Fruit fly (Drosophila melanogaster) whole organism, embryonic: ENCODE data around the gene CG15638.

ENCODE experiments used
- Antp ChIP-seq: fragments of 200-800 bp; sonication (Bioruptor generic); optimal IDR thresholded peaks from 3 replicates; lab custom pipeline; 2016; ENCODE audit warnings: missing biosample characterization, missing genetic modification characterization
- Awh ChIP-seq: fragments of 200-800 bp; sonication (Bioruptor generic); IDR thresholded peaks from 2 replicates; pipeline ENCODE4, ENCODE4 v1.3.6; 2022; ENCODE audit warnings: missing biosample characterization, missing genetic modification characterization
- Bgb ChIP-seq: fragments of 200-800 bp; sonication (Bioruptor generic); IDR thresholded peaks from 2 replicates; pipeline ENCODE4 v1.3.6; 2022; ENCODE audit warnings: missing biosample characterization, missing genetic modification characterization; ENCODE audit not compliant: partially characterized antibody
- Blimp-1 ChIP-seq: fragments of 200-800 bp; sonication (Bioruptor generic); optimal IDR thresholded peaks from 3 replicates; lab custom pipeline; 2018; ENCODE audit warnings: missing biosample characterization, missing genetic modification characterization, mild to moderate bottlenecking, moderate library complexity, missing genetic modification reagents
- CG10274 ChIP-seq: fragments of 200-800 bp; sonication (Bioruptor generic); optimal IDR thresholded peaks from 3 replicates; lab custom pipeline; 2017; ENCODE audit warnings: missing biosample characterization, mild to moderate bottlenecking, missing genetic modification characterization
- CG10654 ChIP-seq: fragments of 200-800 bp; sonication (Bioruptor generic); optimal IDR thresholded peaks from 2 replicates; lab custom pipeline; 2016; ENCODE audit warnings: missing biosample characterization, missing genetic modification characterization
- CG11085 ChIP-seq: fragments of 200-800 bp; sonication (Bioruptor generic); IDR thresholded peaks from 2 replicates; pipeline ENCODE4 v1.3.6; 2022; ENCODE audit warnings: missing biosample characterization, missing genetic modification characterization
- CG1233 ChIP-seq: fragments of 200-800 bp; sonication (Bioruptor generic); optimal IDR thresholded peaks from 4 replicates; lab custom pipeline; 2018; ENCODE audit warnings: missing biosample characterization, mild to moderate bottlenecking, missing genetic modification characterization
- CG12769 ChIP-seq: fragments of 200-800 bp; sonication (Bioruptor generic); optimal IDR thresholded peaks from 2 replicates; lab custom pipeline; 2019; ENCODE audit warnings: missing biosample characterization, mild to moderate bottlenecking, missing genetic modification characterization, moderate library complexity
- CG15514 ChIP-seq: fragments of 200-800 bp; sonication (Bioruptor generic); optimal IDR thresholded peaks from 3 replicates; lab custom pipeline; 2017; ENCODE audit warnings: missing biosample characterization, missing genetic modification characterization, mild to moderate bottlenecking, moderate library complexity, missing genetic modification reagents
- CG1602 ChIP-seq: fragments of 200-800 bp; sonication (Bioruptor generic); optimal IDR thresholded peaks from 3 replicates; lab custom pipeline; 2016; ENCODE audit warnings: missing biosample characterization, missing genetic modification characterization
- CG17568 ChIP-seq: fragments of 200-800 bp; sonication (Bioruptor generic); optimal IDR thresholded peaks from 2 replicates; lab custom pipeline; 2018; ENCODE audit warnings: missing biosample characterization, mild to moderate bottlenecking, missing genetic modification characterization, moderate library complexity
- CG1792 ChIP-seq: fragments of 200-800 bp; sonication (Bioruptor generic); optimal IDR thresholded peaks from 2 replicates; lab custom pipeline; 2016; ENCODE audit warnings: missing biosample characterization, missing genetic modification characterization
- CG2202 ChIP-seq: fragments of 200-800 bp; sonication (Bioruptor generic); optimal IDR thresholded peaks from 2 replicates; lab custom pipeline; 2018; ENCODE audit warnings: missing biosample characterization, mild to moderate bottlenecking, missing genetic modification characterization
- CG2678 ChIP-seq: fragments of 200-800 bp; sonication (Bioruptor generic); optimal IDR thresholded peaks from 3 replicates; lab custom pipeline; 2019; ENCODE audit warnings: missing biosample characterization, mild to moderate bottlenecking, missing genetic modification characterization, moderate library complexity
- CG2875 ChIP-seq: fragments of 200-800 bp; sonication (Bioruptor generic); optimal IDR thresholded peaks from 2 replicates; lab custom pipeline; 2017; ENCODE audit warnings: missing biosample characterization, mild to moderate bottlenecking, missing genetic modification characterization, missing genetic modification reagents
- CG31388 ChIP-seq: fragments of 200-800 bp; sonication (Bioruptor generic); optimal IDR thresholded peaks from 2 replicates; lab custom pipeline; 2016; ENCODE audit warnings: missing biosample characterization, missing genetic modification characterization
- CG4707 ChIP-seq: fragments of 200-800 bp; sonication (Bioruptor generic); optimal IDR thresholded peaks from 2 replicates; lab custom pipeline; 2018; ENCODE audit warnings: missing biosample characterization, mild to moderate bottlenecking, missing genetic modification characterization, moderate library complexity
- CG7556 ChIP-seq: fragments of 200-800 bp; sonication (Bioruptor generic); optimal IDR thresholded peaks from 2 replicates; lab custom pipeline; 2017; ENCODE audit warnings: missing biosample characterization, mild to moderate bottlenecking, missing genetic modification characterization
- CG8944 ChIP-seq: fragments of 200-800 bp; sonication (Bioruptor generic); optimal IDR thresholded peaks from 3 replicates; lab custom pipeline; 2016; ENCODE audit warnings: missing biosample characterization, missing genetic modification characterization
- E2f2 ChIP-seq: fragments of 200-800 bp; sonication (Bioruptor generic); IDR thresholded peaks from 2 replicates; pipeline ENCODE4 v1.3.6; 2022; ENCODE audit warnings: missing biosample characterization, missing genetic modification characterization
- Ets97D ChIP-seq: fragments of 200-800 bp; sonication (Bioruptor generic); optimal IDR thresholded peaks from 3 replicates; lab custom pipeline; 2016; ENCODE audit warnings: missing biosample characterization, missing genetic modification characterization
- Gug ChIP-seq: fragments of 200-800 bp; sonication (Bioruptor generic); IDR thresholded peaks from 4 replicates; pipeline ENCODE4 v1.3.6; 2022; ENCODE audit warnings: missing biosample characterization, missing genetic modification characterization
- Hr78 ChIP-seq, 2 experiments: fragments of 200-800 bp in 1 of 2; fragments of >200 bp in 1 of 2; sonication (Bioruptor generic) in 1 of 2; optimal IDR thresholded peaks; 2 replicates each; lab custom pipeline; 2017 to 2019; ENCODE audit warnings: missing biosample characterization in 2 of 2, missing genetic modification characterization in 2 of 2, mild to moderate bottlenecking in 1 of 2, moderate library complexity in 1 of 2
- Max ChIP-seq: fragments of 200-800 bp; sonication (Bioruptor generic); optimal IDR thresholded peaks from 2 replicates; lab custom pipeline; 2016; ENCODE audit warnings: missing biosample characterization, mild to moderate bottlenecking, missing genetic modification characterization
- Opbp ChIP-seq: fragments of 200-800 bp; sonication (Bioruptor generic); IDR thresholded peaks from 3 replicates; pipeline ENCODE4 v1.3.6; 2022; ENCODE audit warnings: missing biosample characterization, missing genetic modification characterization; ENCODE audit not compliant: partially characterized antibody
- Pdp1 ChIP-seq, 2 experiments: fragments of 200-800 bp; sonication (Bioruptor generic); optimal IDR thresholded peaks; 3 replicates each; lab custom pipeline; 2016; ENCODE audit warnings: missing biosample characterization in 2 of 2, missing genetic modification characterization in 2 of 2, mild to moderate bottlenecking in 1 of 2, moderate library complexity in 1 of 2
- Scr ChIP-seq: fragments of 200-800 bp; sonication (Bioruptor generic); IDR thresholded peaks from 2 replicates; pipeline ENCODE4 v1.3.6; 2022; ENCODE audit warnings: missing biosample characterization, missing genetic modification characterization; ENCODE audit not compliant: partially characterized antibody
- TFAM ChIP-seq: fragments of 200-800 bp; sonication (Bioruptor generic); optimal IDR thresholded peaks from 2 replicates; lab custom pipeline; 2017; ENCODE audit warnings: missing biosample characterization, missing genetic modification characterization, inconsistent platforms
- ash1 ChIP-seq: fragments of 200-800 bp; sonication (Bioruptor generic); optimal IDR thresholded peaks from 2 replicates; lab custom pipeline; 2018; ENCODE audit warnings: missing biosample characterization, mild to moderate bottlenecking, missing genetic modification characterization
- bab2 ChIP-seq: fragments of 200-800 bp; sonication (Bioruptor generic); optimal IDR thresholded peaks from 2 replicates; lab custom pipeline; 2016; ENCODE audit warnings: missing biosample characterization, missing genetic modification characterization
- bsh ChIP-seq, 2 experiments: fragments of 200-800 bp; sonication (Bioruptor generic); optimal IDR thresholded peaks; 2 replicates each; lab custom pipeline; 2017 to 2018; ENCODE audit warnings: mild to moderate bottlenecking in 2 of 2, missing biosample characterization in 2 of 2, missing genetic modification characterization in 2 of 2, moderate library complexity in 1 of 2
- cato ChIP-seq: fragments of 200-800 bp; sonication (Bioruptor generic); optimal IDR thresholded peaks from 2 replicates; lab custom pipeline; 2016; ENCODE audit warnings: missing biosample characterization, missing genetic modification characterization, borderline replicate concordance
- caup ChIP-seq: fragments of 200-800 bp; sonication (Bioruptor generic); optimal IDR thresholded peaks from 3 replicates; lab custom pipeline; 2017; ENCODE audit warnings: missing biosample characterization, mild to moderate bottlenecking, missing genetic modification characterization, moderate library complexity; ENCODE audit not compliant: severe bottlenecking
- ci ChIP-seq: fragments of 200-800 bp; sonication (Bioruptor generic); IDR thresholded peaks from 3 replicates; pipeline ENCODE4 v1.3.6; 2022; ENCODE audit warnings: missing biosample characterization, missing genetic modification characterization
- fd3F ChIP-seq: fragments of 200-800 bp; sonication (Bioruptor generic); optimal IDR thresholded peaks from 2 replicates; lab custom pipeline; 2018; ENCODE audit warnings: missing biosample characterization, mild to moderate bottlenecking, missing genetic modification characterization, moderate library complexity
- fru ChIP-seq: fragments of >200 bp; optimal IDR thresholded peaks from 2 replicates; lab custom pipeline; 2017
- inv ChIP-seq: fragments of 200-800 bp; sonication (Bioruptor generic); IDR thresholded peaks from 2 replicates; pipeline ENCODE4 v1.3.6; 2022; ENCODE audit warnings: missing biosample characterization, missing genetic modification characterization; ENCODE audit not compliant: partially characterized antibody
- jigr1 ChIP-seq: fragments of 200-800 bp; sonication (Bioruptor generic); IDR thresholded peaks from 3 replicates; pipeline ENCODE4 v1.3.6; 2022; ENCODE audit warnings: missing biosample characterization, missing genetic modification characterization
- oc ChIP-seq: fragments of 200-800 bp; sonication (Bioruptor generic); optimal IDR thresholded peaks from 2 replicates; lab custom pipeline; 2018; ENCODE audit warnings: missing biosample characterization, mild to moderate bottlenecking, missing genetic modification characterization, moderate library complexity
- otp ChIP-seq: fragments of 200-800 bp; sonication (Bioruptor generic); IDR thresholded peaks from 3 replicates; pipeline ENCODE4, ENCODE4 v1.3.6; 2022; ENCODE audit warnings: missing biosample characterization, missing genetic modification characterization
- pfk ChIP-seq: fragments of 200-800 bp; sonication (Bioruptor generic); optimal IDR thresholded peaks from 2 replicates; lab custom pipeline; 2018; ENCODE audit warnings: missing biosample characterization, mild to moderate bottlenecking, missing genetic modification characterization, moderate library complexity
- sens ChIP-seq: fragments of 200-800 bp; sonication (Bioruptor generic); peaks from one replicate; lab custom pipeline; 2016; ENCODE audit warnings: missing biosample characterization, missing genetic modification characterization
- sob ChIP-seq: fragments of 200-800 bp; sonication (Bioruptor generic); IDR thresholded peaks from 2 replicates; pipeline ENCODE4 v1.3.6; 2022; ENCODE audit warnings: missing biosample characterization, missing genetic modification characterization
- toy ChIP-seq: fragments of 200-800 bp; sonication (Bioruptor generic); IDR thresholded peaks from 2 replicates; pipeline ENCODE4 v1.3.6; 2022; ENCODE audit warnings: missing biosample characterization, missing genetic modification characterization
- unpg ChIP-seq: fragments of 200-800 bp; sonication (Bioruptor generic); optimal IDR thresholded peaks from 3 replicates; lab custom pipeline; 2018; ENCODE audit warnings: missing biosample characterization, mild to moderate bottlenecking, missing genetic modification characterization, moderate library complexity
- zen ChIP-seq: fragments of 200-800 bp; sonication (Bioruptor generic); optimal IDR thresholded peaks from 3 replicates; lab custom pipeline; 2018; ENCODE audit warnings: missing biosample characterization, mild to moderate bottlenecking, missing genetic modification characterization, moderate library complexity

The CG15638 gene

DNA sequence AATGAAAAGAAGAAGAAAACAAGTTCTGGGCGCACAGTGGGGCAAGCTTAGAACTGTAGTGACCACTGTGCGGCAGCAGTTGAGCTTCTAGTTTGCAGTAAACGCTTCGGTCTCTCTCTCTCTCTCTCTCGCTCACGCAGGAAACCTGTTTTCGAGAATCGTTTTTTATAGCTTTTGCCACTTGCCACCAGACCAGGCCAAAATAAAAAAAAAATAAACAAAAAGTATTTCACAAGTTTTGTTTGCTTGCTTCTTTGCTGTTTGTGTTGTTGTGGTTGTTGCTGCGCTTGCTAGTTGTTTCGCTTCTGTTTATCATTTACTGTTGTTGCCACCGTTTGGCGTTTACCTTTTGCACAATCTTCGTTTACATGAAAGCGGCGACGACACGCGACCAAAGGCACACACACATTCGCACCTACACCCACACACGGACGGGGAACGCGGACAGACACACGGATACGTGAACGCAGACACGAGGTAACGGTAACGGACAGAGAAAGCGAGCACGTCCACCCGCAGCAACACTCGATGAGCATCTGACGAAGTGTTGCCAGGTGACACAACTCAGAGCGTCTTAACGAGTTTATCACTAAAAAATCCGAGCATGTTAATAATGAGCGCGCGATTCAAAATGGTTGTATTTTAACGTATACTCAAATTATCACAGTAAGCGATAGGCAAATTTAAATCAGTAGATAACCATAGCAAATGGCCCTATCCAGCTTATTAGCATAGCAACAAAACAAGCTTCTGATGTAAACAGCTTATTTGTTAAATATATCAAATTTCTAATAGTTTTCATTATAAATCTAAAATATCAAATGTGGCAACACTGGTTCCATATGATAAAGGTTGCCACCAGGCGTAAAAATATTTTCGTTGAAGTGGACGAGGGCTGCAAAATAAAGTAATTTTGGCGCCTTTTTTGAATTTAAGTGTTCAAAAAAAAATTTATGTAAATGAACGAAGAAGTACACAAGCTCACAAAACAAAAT, 13.5 kb upstream of the CG15638 start, which contains the start of gene B4 (continued):
- TF ChIP-seq ash1 (GFP tag; lab: Kevin White, UChicago) (peak; percentile 33), E2f2 (GFP tag; lab: Robert Waterston, UW) (peak; percentile 97), Opbp (GFP tag; lab: Robert Waterston, UW) (peak; percentile 72; the same call in 2 of the 3 replicates), bsh (GFP tag; optimal IDR thresholded peaks at IDR 0.05; lab: Kevin White, UChicago) (peak; percentile 1 to 70), ci (GFP tag; lab: Robert Waterston, UW) (peak; percentile 71; the same call in 2 of the 3 replicates), bab2 (GFP tag; lab: Kevin White, UChicago) (no peak), sob (peak; percentile 49; the same call in 1 of the 2 replicates), CG11085 (no peak), Awh (peak; percentile 25; the same call in 1 of the 2 replicates), Antp (peak; percentile 35), CG15514 (GFP tag; lab: Kevin White, UChicago) (peak; percentile 57), toy (GFP tag; lab: Robert Waterston, UW) (no peak), zen (tag; lab: Kevin White, UChicago) (no peak), CG1602 (GFP tag; lab: Kevin White, UChicago) (no peak), Hr78 (GFP tag; optimal IDR thresholded peaks at IDR 0.05; lab: Kevin White, UChicago) (no peak), CG4707 (GFP tag; lab: Kevin White, UChicago) (peak; percentile 73), otp (GFP tag; lab: Robert Waterston, UW) (no peak; the same call in 2 of the 3 replicates), CG7556 (GFP tag; lab: Kevin White, UChicago) (no peak), CG31388 (no peak), fru (lab: Kevin White, UChicago) (no peak), TFAM (GFP tag; lab: Kevin White, UChicago) (no peak), CG2678 (tag; lab: Kevin White, UChicago) (peak; percentile 38), jigr1 (GFP tag; lab: Robert Waterston, UW) (no peak), oc (tag; lab: Kevin White, UChicago) (no peak), Blimp-1 (GFP tag; lab: Kevin White, UChicago) (no peak), Ets97D (peak; percentile 27), CG1792 (GFP tag; lab: Kevin White, UChicago) (no peak), cato (GFP tag; lab: Kevin White, UChicago) (no peak), sens (peak; percentile 76), CG2202 (tag; lab: Kevin White, UChicago) (peak; percentile 4), Pdp1 (GFP tag; optimal IDR thresholded peaks at IDR 0.05; lab: Kevin White, UChicago) (peak; percentile 4 to 65), fd3F (GFP tag; lab: Kevin White, UChicago) (no peak), Max (GFP tag; lab: Kevin White, UChicago) (peak; percentile 27), CG2875 (GFP tag; lab: Kevin White, UChicago) (no peak), CG12769 (tag; lab: Kevin White, UChicago) (peak; percentile 69), caup (GFP tag; lab: Kevin White, UChicago) (peak; percentile 70), pfk (GFP tag; lab: Kevin White, UChicago) (peak; percentile 6), Scr (GFP tag; lab: Robert Waterston, UW) (no peak), Bgb (GFP tag; lab: Robert Waterston, UW) (peak; percentile 67), CG1233 (GFP tag; lab: Kevin White, UChicago) (peak; percentile 16), CG17568 (GFP tag; lab: Kevin White, UChicago) (peak; percentile 19), inv (GFP tag; lab: Robert Waterston, UW) (peak; percentile 26; the same call in 1 of the 2 replicates), Gug (GFP tag; lab: Robert Waterston, UW) (peak; percentile 27; the same call in 1 of the 4 replicates), CG10274 (no peak), CG10654 (GFP tag; lab: Kevin White, UChicago) (no peak), unpg (GFP tag; lab: Kevin White, UChicago) (peak; percentile 49), CG8944 (GFP tag; lab: Kevin White, UChicago) (no peak)
